Worm (Caenorhabditis elegans): Measurements from ENCODE around the gene glt-4.

DNA sequence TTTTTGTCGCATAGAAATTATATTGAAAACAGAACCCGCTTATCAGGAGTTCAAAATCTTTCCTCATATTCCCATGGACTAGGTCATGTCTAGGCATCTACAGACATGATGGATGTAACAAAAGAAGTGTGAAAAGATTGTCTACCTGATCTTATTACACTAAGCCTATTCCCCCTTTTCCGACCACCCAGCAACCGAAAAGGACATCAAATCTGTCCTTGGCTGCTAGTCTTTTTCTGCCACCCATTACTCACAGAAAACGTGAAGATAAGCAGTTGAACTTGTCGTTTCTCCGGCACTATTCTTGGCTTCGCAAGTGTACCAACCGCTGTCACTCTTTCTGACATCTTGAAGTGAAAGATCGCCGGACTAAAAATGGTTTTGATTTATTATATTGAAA lies 20.3 kb upstream of the glt-4 start:
- no peak for TF ChIP-seq ets-7 (tag; optimal IDR thresholded peaks at IDR 0.05)
- no peak for TF ChIP-seq ama-1 (optimal IDR thresholded peaks at IDR 0.05)
- TF ChIP-seq tbx-11 (GFP tag; IDR thresholded peaks at IDR 0.05) = no peak
- TF ChIP-seq sea-1 (GFP tag; conservative IDR thresholded peaks at IDR 0.05) = no peak
- TF ChIP-seq hnd-1 (tag; optimal IDR thresholded peaks at IDR 0.05) = no peak
- TF ChIP-seq flt-1 (GFP tag; IDR thresholded peaks at IDR 0.05) = no peak
- no peak for TF ChIP-seq ceh-36 (tag; optimal IDR thresholded peaks at IDR 0.05)
